Fruit fly (Drosophila melanogaster): ENCODE measurements around the gene CG14710.

The CG14710 gene

dm6 chr3R:11650105-11651039, 30.5 kb downstream of the CG14710 start, which contains the start of the genes Csk and Elp1 (continued):
- TF ChIP-seq CG10654 (GFP tag; optimal IDR thresholded peaks at IDR 0.05) (peak; percentile 46), CG32772 (GFP tag; IDR thresholded peaks at IDR 0.05) (no peak), BEAF-32 (GFP tag; optimal IDR thresholded peaks at IDR 0.05) (peak; percentile 55), grau (tag; optimal IDR thresholded peaks at IDR 0.05) (peak; percentile 69), vnd (GFP tag; IDR thresholded peaks at IDR 0.05; ENCODE audit: partially characterized antibody) (no peak), CG3407 (GFP tag; optimal IDR thresholded peaks at IDR 0.05) (peak; percentile 17), CG34422 (GFP tag; IDR thresholded peaks at IDR 0.05) (peak; percentile 37; the same call in 1 of the 3 replicates), dan (GFP tag; IDR thresholded peaks at IDR 0.05) (no peak), CG18619 (GFP tag; optimal IDR thresholded peaks at IDR 0.05) (peak; percentile 31), CG6254 (GFP tag; optimal IDR thresholded peaks at IDR 0.05) (no peak), CG16779 (GFP tag; IDR thresholded peaks at IDR 0.05) (no peak), sd (tag; optimal IDR thresholded peaks at IDR 0.05) (peak; percentile 91), Scr (GFP tag; IDR thresholded peaks at IDR 0.05; ENCODE audit: partially characterized antibody) (peak; percentile 36; the same call in 1 of the 2 replicates), Doc3 (GFP tag; IDR thresholded peaks at IDR 0.05; ENCODE audit: partially characterized antibody) (no peak), tin (GFP tag; optimal IDR thresholded peaks at IDR 0.05) (peak; percentile 41), CG7928 (GFP tag; optimal IDR thresholded peaks at IDR 0.05) (no peak), CG10565 (GFP tag; optimal IDR thresholded peaks at IDR 0.05) (no peak), usp (GFP tag; optimal IDR thresholded peaks at IDR 0.05) (no peak), Eip74EF (GFP tag; optimal IDR thresholded peaks at IDR 0.05) (peak in 1 of 2 experiments; percentile 20), fd3F (GFP tag; optimal IDR thresholded peaks at IDR 0.05) (peak; percentile 19), HmgD (GFP tag; optimal IDR thresholded peaks at IDR 0.05) (no peak), ems (GFP tag; optimal IDR thresholded peaks at IDR 0.05) (peak; percentile 0), fru (optimal IDR thresholded peaks at IDR 0.05) (no peak), NfI (GFP tag; optimal IDR thresholded peaks at IDR 0.05) (peak; percentile 57), CG1792 (GFP tag; optimal IDR thresholded peaks at IDR 0.05) (peak; percentile 14), fd102C (GFP tag; optimal IDR thresholded peaks at IDR 0.05) (peak; percentile 34), amos (GFP tag; IDR thresholded peaks at IDR 0.05; ENCODE audit: partially characterized antibody) (0 out of 2 replicates have a peak, but pooled peaks have one; percentile 29), CG32532 (GFP tag; IDR thresholded peaks at IDR 0.05) (peak; percentile 39; the same call in 1 of the 2 replicates), tap (tag; optimal IDR thresholded peaks at IDR 0.05) (no peak), CG5953 (GFP tag; IDR thresholded peaks at IDR 0.05) (no peak), Six4 (GFP tag; optimal IDR thresholded peaks at IDR 0.05) (no peak), ewg (GFP tag; optimal IDR thresholded peaks at IDR 0.05) (peak; percentile 73), CG13894 (tag; optimal IDR thresholded peaks at IDR 0.05) (peak; percentile 50), lmd (GFP tag; IDR thresholded peaks at IDR 0.05) (peak; percentile 50; the same call in 1 of the 2 replicates), knrl (GFP tag; IDR thresholded peaks at IDR 0.05; ENCODE audit: partially characterized antibody) (peak; percentile 23; the same call in 1 of the 3 replicates), CG30020 (tag; optimal IDR thresholded peaks at IDR 0.05) (peak; percentile 73), Camta (GFP tag; optimal IDR thresholded peaks at IDR 0.05) (no peak), CG11093 (GFP tag; IDR thresholded peaks at IDR 0.05) (no peak), CG6791 (GFP tag; IDR thresholded peaks at IDR 0.05; ENCODE audit: partially characterized antibody) (no peak; the same call in 2 of the 3 replicates), E2f1 (GFP tag; IDR thresholded peaks at IDR 0.05) (no peak), CG11456 (GFP tag; IDR thresholded peaks at IDR 0.05) (0 out of 3 replicates have a peak, but pooled peaks have one; percentile 54), CG7357 (GFP tag; IDR thresholded peaks at IDR 0.05) (0 out of 3 replicates have a peak, but pooled peaks have one; percentile 31), sens (GFP tag) (peak; percentile 86), CG9876 (GFP tag; optimal IDR thresholded peaks at IDR 0.05) (no peak), HLH4C (GFP tag; IDR thresholded peaks at IDR 0.05; ENCODE audit: partially characterized antibody) (no peak), ab (GFP tag; optimal IDR thresholded peaks at IDR 0.05) (peak; percentile 23), CG12299 (tag; optimal IDR thresholded peaks at IDR 0.05) (peak; percentile 27), GATAe (GFP tag; conservative IDR thresholded peaks at IDR 0.05) (no peak)
